Fruit fly (Drosophila melanogaster) Kc167 (cell line): ENCODE measurements around the gene CG17121.

Experiments used
- Myc ChIP-seq: fragments of >200 bp; optimal IDR thresholded peaks from 2 replicates; lab custom pipeline; 2017; ENCODE audit warnings: missing external identifiers
- Sin3A ChIP-seq: fragments of >200 bp; optimal IDR thresholded peaks from 2 replicates; lab custom pipeline; 2018; ENCODE audit warnings: missing external identifiers
- h ChIP-seq: fragments of >200 bp; optimal IDR thresholded peaks from 3 replicates; lab custom pipeline; 2018; ENCODE audit warnings: missing external identifiers
- insv ChIP-seq: fragments of >200 bp; optimal IDR thresholded peaks from 3 replicates; lab custom pipeline; 2018; ENCODE audit warnings: missing external identifiers
- psq ChIP-seq: fragments of >200 bp; optimal IDR thresholded peaks from 2 replicates; lab custom pipeline; 2017; ENCODE audit warnings: missing external identifiers
- ttk ChIP-seq: sonication (Bioruptor generic); optimal IDR thresholded peaks from 2 replicates; lab custom pipeline; 2017; ENCODE audit warnings: missing external identifiers

DNA sequence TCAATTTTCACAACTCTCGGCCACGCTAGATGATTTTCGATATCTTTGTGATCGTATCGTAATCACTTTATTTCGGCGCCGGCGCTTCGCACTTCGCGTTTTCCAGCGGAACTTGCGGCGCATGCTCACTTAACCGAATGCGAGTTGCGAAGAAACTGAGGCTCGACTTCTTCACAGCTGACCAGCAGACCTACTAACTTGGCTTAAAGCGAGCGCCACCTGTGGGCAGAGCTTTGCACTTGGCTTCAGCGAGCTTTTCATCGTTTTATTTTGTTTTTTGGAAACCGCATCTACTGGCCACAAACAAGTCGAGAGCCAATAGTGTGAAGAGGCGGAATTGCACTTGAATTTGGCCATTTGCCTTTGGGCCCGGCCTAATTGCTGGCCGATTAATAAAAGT, 37.6 kb downstream of the CG17121 start, which contains the start of gene CG34375:
- TF ChIP-seq Myc (lab: Kevin White, UChicago) (no peak), psq (no peak), h (lab: Kevin White, UChicago) (no peak), Sin3A (lab: Kevin White, UChicago) (no peak), ttk (lab: Kevin White, UChicago) (no peak), insv (no peak)
